Worm (Caenorhabditis elegans) whole organism, late embryonic: ENCODE results near the gene Y111B2A.1.

Experiments
- C38D4.7 ChIP-seq: fragments of 200-800 bp; sonication (Bioruptor generic); optimal IDR thresholded peaks from 2 replicates; lab custom pipeline; 2018; ENCODE audit warnings: mild to moderate bottlenecking, missing genetic modification characterization, moderate library complexity, missing compliant biosample characterization
- F13H6.1 ChIP-seq: sonication (generic microtip); optimal IDR thresholded peaks from 2 replicates; lab custom pipeline; 2016; ENCODE audit warnings: missing genetic modification characterization, missing compliant biosample characterization
- K09A11.1 ChIP-seq: sonication (generic microtip); optimal IDR thresholded peaks from 2 replicates; lab custom pipeline; 2017; ENCODE audit warnings: antibody characterized with exemption, mild to moderate bottlenecking, missing genetic modification characterization, missing compliant biosample characterization; ENCODE audit not compliant: insufficient read depth
- T23F11.4 ChIP-seq: fragments of 200-800 bp; sonication (Bioruptor generic); optimal IDR thresholded peaks from 2 replicates; lab custom pipeline; 2018; ENCODE audit warnings: mild to moderate bottlenecking, missing genetic modification characterization, missing compliant biosample characterization
- ahr-1 ChIP-seq: sonication (generic microtip); optimal IDR thresholded peaks from 2 replicates; lab custom pipeline; 2016; ENCODE audit warnings: missing genetic modification characterization, missing compliant biosample characterization
- ama-1 ChIP-seq: fragments of 150-350 bp; optimal IDR thresholded peaks from 2 replicates; lab custom pipeline; 2014
- ceh-19 ChIP-seq: fragments of 200-800 bp; sonication (Bioruptor generic); optimal IDR thresholded peaks from 2 replicates; lab custom pipeline; 2018; ENCODE audit warnings: mild to moderate bottlenecking, missing genetic modification characterization, missing compliant biosample characterization
- ceh-2 ChIP-seq: sonication (generic microtip); optimal IDR thresholded peaks from 2 replicates; lab custom pipeline; 2016; ENCODE audit warnings: missing genotype, missing genetic modification characterization, missing compliant biosample characterization
- ceh-22 ChIP-seq: sonication (generic microtip); optimal IDR thresholded peaks from 2 replicates; lab custom pipeline; 2017; ENCODE audit warnings: missing biosample characterization, missing genetic modification characterization
- ceh-24 ChIP-seq: sonication (generic microtip); optimal IDR thresholded peaks from 2 replicates; lab custom pipeline; 2016; ENCODE audit warnings: mild to moderate bottlenecking, missing genetic modification characterization, missing compliant biosample characterization
- ceh-31 ChIP-seq: sonication (generic microtip); optimal IDR thresholded peaks from 2 replicates; lab custom pipeline; 2016; ENCODE audit warnings: missing genetic modification characterization, missing compliant biosample characterization
- ceh-34 ChIP-seq: sonication (generic microtip); optimal IDR thresholded peaks from 2 replicates; lab custom pipeline; 2016; ENCODE audit warnings: mild to moderate bottlenecking, missing genetic modification characterization, missing compliant biosample characterization
- ceh-48 ChIP-seq: sonication (generic microtip); optimal IDR thresholded peaks from 2 replicates; lab custom pipeline; 2016; ENCODE audit warnings: missing genetic modification characterization, inconsistent platforms, missing compliant biosample characterization
- ceh-6 ChIP-seq: fragments of 200-800 bp; sonication (Bioruptor generic); optimal IDR thresholded peaks from 2 replicates; lab custom pipeline; 2018; ENCODE audit warnings: mild to moderate bottlenecking, missing genetic modification characterization, missing compliant biosample characterization
- dmd-4 ChIP-seq: sonication (generic microtip); optimal IDR thresholded peaks from 2 replicates; lab custom pipeline; 2016; ENCODE audit warnings: borderline replicate concordance, missing genetic modification characterization, missing compliant biosample characterization
- elt-2 ChIP-seq: sonication (generic microtip); optimal IDR thresholded peaks from 2 replicates; lab custom pipeline; 2016; ENCODE audit warnings: missing genetic modification reagents, missing genetic modification characterization, missing compliant biosample characterization
- elt-4 ChIP-seq: sonication (generic microtip); optimal IDR thresholded peaks from 2 replicates; lab custom pipeline; 2016; ENCODE audit warnings: missing genetic modification characterization, missing compliant biosample characterization
- ets-4 ChIP-seq: sonication (generic microtip); optimal IDR thresholded peaks from 2 replicates; lab custom pipeline; 2016; ENCODE audit warnings: missing genetic modification characterization, missing compliant biosample characterization
- fkh-10 ChIP-seq: fragments of 150-350 bp; optimal IDR thresholded peaks from 2 replicates; lab custom pipeline; 2014; ENCODE audit warnings: missing biosample characterization, missing genetic modification reagents, missing genetic modification characterization
- fkh-6 ChIP-seq: sonication (generic microtip); optimal IDR thresholded peaks from 2 replicates; lab custom pipeline; 2016; ENCODE audit warnings: missing genetic modification characterization, missing compliant biosample characterization
- gmeb-2 ChIP-seq: sonication (generic microtip); optimal IDR thresholded peaks from 2 replicates; lab custom pipeline; 2016; ENCODE audit warnings: missing genetic modification characterization, inconsistent platforms, missing compliant biosample characterization
- hlh-15 ChIP-seq: sonication (generic microtip); optimal IDR thresholded peaks from 2 replicates; lab custom pipeline; 2016; ENCODE audit warnings: missing genetic modification characterization, missing compliant biosample characterization
- hlh-30 ChIP-seq: sonication (generic microtip); optimal IDR thresholded peaks from 2 replicates; lab custom pipeline; 2017; ENCODE audit warnings: antibody characterized with exemption, missing genetic modification characterization, missing compliant biosample characterization; ENCODE audit not compliant: insufficient read depth
- lim-6 ChIP-seq: sonication (generic microtip); optimal IDR thresholded peaks from 2 replicates; lab custom pipeline; 2016; ENCODE audit warnings: missing genetic modification characterization, missing compliant biosample characterization
- madf-2 ChIP-seq: sonication (generic microtip); optimal IDR thresholded peaks from 2 replicates; lab custom pipeline; 2017; ENCODE audit warnings: missing genetic modification characterization, missing compliant biosample characterization
- nfya-1 ChIP-seq: sonication (generic microtip); optimal IDR thresholded peaks from 2 replicates; lab custom pipeline; 2017; ENCODE audit warnings: missing genetic modification characterization, mild to moderate bottlenecking, missing compliant biosample characterization, antibody characterized with exemption, moderate library complexity
- nhr-11 ChIP-seq: fragments of 150-350 bp; optimal IDR thresholded peaks from 2 replicates; lab custom pipeline; 2014; ENCODE audit warnings: missing biosample characterization, missing genetic modification characterization
- nhr-232 ChIP-seq: sonication (generic microtip); optimal IDR thresholded peaks from 2 replicates; lab custom pipeline; 2016; ENCODE audit warnings: missing genetic modification characterization, missing compliant biosample characterization
- odd-2 ChIP-seq: sonication (generic microtip); optimal IDR thresholded peaks from 2 replicates; lab custom pipeline; 2017; ENCODE audit warnings: antibody characterized with exemption, mild to moderate bottlenecking, missing genetic modification characterization, missing compliant biosample characterization
- pat-9 ChIP-seq: fragments of 200-800 bp; sonication (Bioruptor generic); optimal IDR thresholded peaks from 2 replicates; lab custom pipeline; 2018; ENCODE audit warnings: mild to moderate bottlenecking, missing genetic modification characterization, moderate library complexity, missing compliant biosample characterization
- pha-4 ChIP-seq: fragments of 150-350 bp; optimal IDR thresholded peaks from 2 replicates; lab custom pipeline; 2018; ENCODE audit warnings: missing biosample characterization, missing genetic modification reagents, missing genetic modification characterization
- sox-4 ChIP-seq: sonication (generic microtip); optimal IDR thresholded peaks from 2 replicates; lab custom pipeline; 2017; ENCODE audit warnings: mild to moderate bottlenecking, missing genetic modification characterization, inconsistent platforms, missing compliant biosample characterization
- syd-9 ChIP-seq: sonication (generic microtip); optimal IDR thresholded peaks from 2 replicates; lab custom pipeline; 2016; ENCODE audit warnings: mild to moderate bottlenecking, missing genetic modification characterization, moderate library complexity, missing compliant biosample characterization
- tbx-2 ChIP-seq: sonication (generic microtip); optimal IDR thresholded peaks from 2 replicates; lab custom pipeline; 2016; ENCODE audit warnings: missing genetic modification characterization, missing compliant biosample characterization
- tbx-7 ChIP-seq: sonication (generic microtip); optimal IDR thresholded peaks from 2 replicates; lab custom pipeline; 2016; ENCODE audit warnings: missing genotype, missing genetic modification characterization, missing compliant biosample characterization
- unc-3 ChIP-seq, 2 experiments: fragments of 200-800 bp in 1 of 2; sonication (Bioruptor generic) in 1 of 2; sonication (generic microtip) in 1 of 2; conservative IDR thresholded peaks in 1 of 2; optimal IDR thresholded peaks in 1 of 2; 2 replicates each; pipeline versions ENCODE4 v1.3.6 to Lab custom; 2016 to 2022; ENCODE audit warnings: missing compliant biosample characterization in 2 of 2, missing genetic modification characterization in 2 of 2, missing genetic modification reagents in 1 of 2
- unc-42 ChIP-seq: sonication (generic microtip); optimal IDR thresholded peaks from 2 replicates; lab custom pipeline; 2016; ENCODE audit warnings: missing genotype, missing genetic modification characterization, missing compliant biosample characterization

The Y111B2A.1 gene

ce11 chrIII:12472497-12472896 is 22.9 kb downstream of the Y111B2A.1 start, which contains the start of gene cccp-1:
TSS of gene cccp-1 (plus strand) at chrIII:12472873.
- no peak for TF ChIP-seq ets-4
- TF ChIP-seq unc-42 (tag; lab: Kevin White, UChicago), result peak; percentile 39
- no peak for TF ChIP-seq ahr-1 (tag; lab: Kevin White, UChicago)
- TF ChIP-seq syd-9 (tag; lab: Kevin White, UChicago), result no peak
- TF ChIP-seq ceh-48, result peak; percentile 95
- peak; percentile 7 for TF ChIP-seq ceh-19
- peak; percentile 25 for TF ChIP-seq nfya-1 (tag; lab: Kevin White, UChicago)
- TF ChIP-seq ceh-31 (tag; lab: Kevin White, UChicago), result peak; percentile 39
- no peak for TF ChIP-seq gmeb-2 (tag; lab: Kevin White, UChicago)

- TF ChIP-seq pha-4 (no peak), pat-9 (tag; lab: Kevin White, UChicago) (no peak), ama-1 (no peak), hlh-30 (tag; lab: Kevin White, UChicago) (no peak), gmeb-2 (tag; lab: Kevin White, UChicago) (no peak), ceh-31 (tag; lab: Kevin White, UChicago) (no peak), F13H6.1 (no peak), ceh-6 (GFP tag; lab: Kevin White, UChicago) (no peak)
These were observed 24.9 kb downstream of the Y111B2A.1 start for ce11 chrIII:12470589-12470988.

ce11 chrIII:12469800-12470199 is 25.6 kb downstream of the Y111B2A.1 start:
- TF ChIP-seq K09A11.1 (tag; lab: Kevin White, UChicago) (no peak), hlh-15 (tag; lab: Kevin White, UChicago) (no peak), odd-2 (tag; lab: Kevin White, UChicago) (no peak)
- TF ChIP-seq, all 69 proteins: peak for 0

ce11 chrIII:12468869-12469268 is 26.6 kb downstream of the Y111B2A.1 start, which contains the start of gene Y49E10.29:
TSS of gene Y49E10.29 (plus strand) at chrIII:12469169.
- TF ChIP-seq fkh-10 (GFP tag; lab: Kevin White, UChicago), result no peak
- TF ChIP-seq ets-4, result no peak
- TF ChIP-seq ceh-22, result no peak
- TF ChIP-seq madf-2 (tag; lab: Kevin White, UChicago), result no peak
- no peak for TF ChIP-seq nhr-11 (tag; lab: Kevin White, UChicago)
- TF ChIP-seq elt-2 (tag; lab: Kevin White, UChicago), result no peak
- no peak for TF ChIP-seq sox-4 (tag; lab: Kevin White, UChicago)
- TF ChIP-seq ceh-48, result no peak
- no peak for TF ChIP-seq unc-3 (GFP tag; conservative IDR thresholded peaks at IDR 0.05; lab: Robert Waterston, UW)
- no peak for TF ChIP-seq unc-3 (tag; optimal IDR thresholded peaks at IDR 0.05; lab: Kevin White, UChicago)
- TF ChIP-seq T23F11.4, result no peak
- no peak for TF ChIP-seq unc-42 (tag; lab: Kevin White, UChicago)
- TF ChIP-seq, all 69 proteins: peak for 0

ce11 chrIII:12466310-12466709 is 29.1 kb downstream of the Y111B2A.1 start, which contains the start of gene pstk-1:
TSS of gene pstk-1 (plus strand) at chrIII:12466610.
- no peak for TF ChIP-seq nhr-232
- no peak for TF ChIP-seq dmd-4
- no peak for TF ChIP-seq gmeb-2 (tag; lab: Kevin White, UChicago)
- no peak for TF ChIP-seq tbx-7 (tag; lab: Kevin White, UChicago)
- TF ChIP-seq ceh-34 (tag; lab: Kevin White, UChicago), result no peak
- no peak for TF ChIP-seq ceh-24 (tag; lab: Kevin White, UChicago)
- TF ChIP-seq nhr-11 (tag; lab: Kevin White, UChicago), result no peak
- no peak for TF ChIP-seq C38D4.7 (GFP tag; lab: Kevin White, UChicago)
- TF ChIP-seq lim-6 (tag; lab: Kevin White, UChicago), result no peak
- TF ChIP-seq ceh-2 (tag; lab: Kevin White, UChicago), result no peak
- TF ChIP-seq elt-4 (tag; lab: Kevin White, UChicago), result no peak
- TF ChIP-seq nfya-1 (tag; lab: Kevin White, UChicago), result no peak
- no peak for TF ChIP-seq F13H6.1
- TF ChIP-seq fkh-6, result no peak
- no peak for TF ChIP-seq tbx-2 (tag; lab: Kevin White, UChicago)
- TF ChIP-seq, all 69 proteins: peak for 0
